Worm (Caenorhabditis elegans): Measurements from ENCODE around the gene fut-2.

DNA sequence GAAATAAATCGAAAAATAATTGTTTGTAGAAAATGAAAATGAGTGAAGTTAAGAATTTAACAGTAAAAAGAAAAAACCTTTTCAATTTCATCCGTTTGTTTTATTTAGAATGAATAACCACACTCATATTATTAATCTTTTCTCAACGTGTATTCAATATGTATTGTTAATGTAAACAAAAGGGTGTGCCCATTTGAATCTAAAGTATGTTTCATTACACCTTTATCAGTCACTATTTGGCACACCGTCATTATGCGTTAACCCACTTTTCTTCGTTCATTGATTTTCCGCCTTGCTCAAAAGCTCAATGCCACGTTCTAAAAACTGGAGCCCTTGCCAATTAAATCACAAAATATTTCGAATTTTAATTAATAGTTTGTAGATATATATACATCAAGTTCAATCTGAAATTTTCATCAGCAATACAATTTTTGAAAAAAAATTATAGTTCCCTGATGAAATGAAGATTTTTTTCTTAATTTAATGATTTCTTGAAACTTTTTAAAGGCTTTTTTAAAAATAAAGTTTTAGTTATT lies 9.8 kb downstream of the fut-2 start, which contains the start of gene K04A8.1:
- TF ChIP-seq flt-1 (GFP tag; IDR thresholded peaks at IDR 0.05), result no peak
- TF ChIP-seq klf-2 (GFP tag; conservative IDR thresholded peaks at IDR 0.05), result no peak
- TF ChIP-seq tab-1 (GFP tag; IDR thresholded peaks at IDR 0.05), result no peak

All from whole organism, midembryonic.